Worm (Caenorhabditis elegans): ENCODE data around the gene prp-6.
A peak's percentile ranks its signal among the peaks of the same experiment; 100 is the strongest.

Gene prp-6

ce11 chrV:18079163-18079562 is 56.9 kb downstream of the prp-6 start (continued):
- TF ChIP-seq akir-1 (GFP tag; optimal IDR thresholded peaks at IDR 0.05) (no peak), gei-17 (GFP tag; optimal IDR thresholded peaks at IDR 0.05) (no peak), ceh-100 (GFP tag; IDR thresholded peaks at IDR 0.05) (no peak), nhr-80 (tag; optimal IDR thresholded peaks at IDR 0.05) (peak; percentile 21), D2030.7 (GFP tag; IDR thresholded peaks at IDR 0.05) (peak; percentile 41; the same call in 1 of the 2 replicates), aptf-2 (GFP tag; conservative IDR thresholded peaks at IDR 0.05) (no peak), nhr-90 (tag; optimal IDR thresholded peaks at IDR 0.05) (no peak), F49E8.2 (tag; optimal IDR thresholded peaks at IDR 0.05; ENCODE audit: insufficient read depth) (no peak), ekl-4 (GFP tag; IDR thresholded peaks at IDR 0.05) (peak; percentile 45; the same call in 1 of the 2 replicates), madf-8 (GFP tag; conservative IDR thresholded peaks at IDR 0.05) (no peak), rcor-1 (GFP tag; IDR thresholded peaks at IDR 0.05) (peak; percentile 23; the same call in 1 of the 2 replicates), hmg-20 (GFP tag; IDR thresholded peaks at IDR 0.05) (no peak), dpl-1 (GFP tag; optimal IDR thresholded peaks at IDR 0.05) (no peak), aptf-3 (GFP tag; IDR thresholded peaks at IDR 0.05) (no peak), F22D6.2 (tag; optimal IDR thresholded peaks at IDR 0.05) (no peak), madf-3 (GFP tag; IDR thresholded peaks at IDR 0.05) (no peak), ztf-18 (tag; optimal IDR thresholded peaks at IDR 0.05) (no peak), let-526 (GFP tag; IDR thresholded peaks at IDR 0.05) (no peak), nhr-120 (GFP tag; IDR thresholded peaks at IDR 0.05) (no peak), lsy-27 (tag; optimal IDR thresholded peaks at IDR 0.05; ENCODE audit: borderline replicate concordance, insufficient read depth) (no peak), snpc-4 (GFP tag; optimal IDR thresholded peaks at IDR 0.05) (no peak), snpc-4 (tag; optimal IDR thresholded peaks at IDR 0.05) (peak in 2 of 4 experiments; percentile 67 to 68), snpc-1.3 (tag; optimal IDR thresholded peaks at IDR 0.05; ENCODE audit: insufficient read depth) (no peak), ceh-27 (GFP tag; optimal IDR thresholded peaks at IDR 0.05) (peak; percentile 26), lag-1 (GFP tag; IDR thresholded peaks at IDR 0.05) (no peak), ztf-26 (tag; optimal IDR thresholded peaks at IDR 0.05) (no peak), ztf-28 (GFP tag; IDR thresholded peaks at IDR 0.05) (no peak), ceh-79 (tag; optimal IDR thresholded peaks at IDR 0.05) (no peak), attf-5 (GFP tag; optimal IDR thresholded peaks at IDR 0.05) (peak; percentile 67), athp-1 (tag; optimal IDR thresholded peaks at IDR 0.05) (no peak), Y53G8AR.9 (GFP tag; conservative IDR thresholded peaks at IDR 0.05) (no peak), ama-1 (optimal IDR thresholded peaks at IDR 0.05) (no peak), ama-1 (GFP tag; optimal IDR thresholded peaks at IDR 0.05) (no peak), ceh-40 (GFP tag; IDR thresholded peaks at IDR 0.05) (no peak), T07F8.4 (tag; optimal IDR thresholded peaks at IDR 0.05) (no peak), ztf-25 (GFP tag; IDR thresholded peaks at IDR 0.05) (no peak), mel-28 (tag; optimal IDR thresholded peaks at IDR 0.05; ENCODE audit: borderline replicate concordance) (no peak), ets-4 (GFP tag; optimal IDR thresholded peaks at IDR 0.05) (no peak), egrh-3 (GFP tag; IDR thresholded peaks at IDR 0.05) (no peak), lin-40 (tag; optimal IDR thresholded peaks at IDR 0.05) (peak; percentile 76), hmg-1.2 (GFP tag; IDR thresholded peaks at IDR 0.05) (peak; percentile 98), B0261.1 (tag; optimal IDR thresholded peaks at IDR 0.05) (no peak), pha-4 (tag; optimal IDR thresholded peaks at IDR 0.05) (no peak), somi-1 (GFP tag; optimal IDR thresholded peaks at IDR 0.05) (no peak), tlf-1 (GFP tag; optimal IDR thresholded peaks at IDR 0.05) (no peak), B0035.1 (tag; optimal IDR thresholded peaks at IDR 0.05) (no peak), efl-1 (GFP tag; optimal IDR thresholded peaks at IDR 0.05) (peak; percentile 36), F52B5.7 (tag; optimal IDR thresholded peaks at IDR 0.05) (no peak), ztf-6 (GFP tag; IDR thresholded peaks at IDR 0.05) (no peak), rpc-1 (optimal IDR thresholded peaks at IDR 0.05) (no peak), rpc-1 (tag; optimal IDR thresholded peaks at IDR 0.05) (no peak)

All from whole organism, young adult.